Worm (Caenorhabditis elegans) whole organism, L1 larva: ENCODE measurements around the gene tag-151.

Experiments used
- egl-27 ChIP-seq, 2 experiments: fragments of 150-350 bp in 1 of 2; sonication (generic microtip); optimal IDR thresholded peaks; 3 replicates each; lab custom pipeline; 2017 to 2018; ENCODE audit warnings: missing biosample characterization in 2 of 2, missing genetic modification characterization in 2 of 2, missing genetic modification reagents in 2 of 2
- rnt-1 ChIP-seq: sonication (generic microtip); optimal IDR thresholded peaks from 2 replicates; lab custom pipeline; 2016; ENCODE audit warnings: mild to moderate bottlenecking, missing genetic modification characterization, moderate library complexity, missing compliant biosample characterization
- vab-15 ChIP-seq: sonication (generic microtip); optimal IDR thresholded peaks from 2 replicates; lab custom pipeline; 2017; ENCODE audit warnings: missing genotype, mild to moderate bottlenecking, missing genetic modification characterization, missing compliant biosample characterization

ce11 chrII:4689477-4689876, 20.6 kb upstream of the tag-151 start, which contains the start of gene F10G7.12:
- TF ChIP-seq rnt-1 (tag; lab: Kevin White, UChicago), result no peak
- TF ChIP-seq vab-15 (tag; lab: Kevin White, UChicago), result no peak
- no peak for TF ChIP-seq egl-27 (tag; optimal IDR thresholded peaks at IDR 0.05; lab: Kevin White, UChicago)
